Fruit fly (Drosophila melanogaster) whole organism, larva: ENCODE measurements around the gene Srp68.

Source experiments
- noc ChIP-seq: fragments of 200-800 bp; sonication (Bioruptor generic); optimal IDR thresholded peaks from 3 replicates; lab custom pipeline; 2019; ENCODE audit warnings: missing biosample characterization, mild to moderate bottlenecking, missing genetic modification characterization, moderate library complexity

Gene Srp68

dm6 chr3L:8996899-8997685 is 22.2 kb downstream of the Srp68 start:
- no peak for TF ChIP-seq noc (tag; lab: Kevin White, UChicago)

dm6 chr3L:8997686-8998239 is 22.9 kb downstream of the Srp68 start, which contains the start of the genes smg and CG5087:
TSS of gene smg (minus strand) at chr3L:8997989.
TSS of gene CG5087 (plus strand) at chr3L:8998184.
- peak; percentile 31 for TF ChIP-seq noc (tag; lab: Kevin White, UChicago)

- no peak for TF ChIP-seq noc (tag; lab: Kevin White, UChicago)
These were observed 27.7 kb downstream of the Srp68 start for dm6 chr3L:9002527-9002926.

dm6 chr3L:9003369-9003768 is 28.5 kb downstream of the Srp68 start:
- TF ChIP-seq noc (tag; lab: Kevin White, UChicago) = no peak

dm6 chr3L:9004788-9005246 is 30.0 kb downstream of the Srp68 start, which contains the start of gene Doc3:
TSS of gene Doc3 (plus strand) at chr3L:9005196.
- no peak for TF ChIP-seq noc (tag; lab: Kevin White, UChicago)

- no peak for TF ChIP-seq noc (tag; lab: Kevin White, UChicago)
These were observed 34.9 kb downstream of the Srp68 start, which contains the start of gene CG5194 for dm6 chr3L:9009738-9010137. TSS of gene CG5194 (minus strand) at chr3L:9009838.

- TF ChIP-seq noc (tag; lab: Kevin White, UChicago) = no peak
These were observed 36.9 kb downstream of the Srp68 start for dm6 chr3L:9011485-9012389.

- no peak for TF ChIP-seq noc (tag; lab: Kevin White, UChicago)
These were observed 38.9 kb downstream of the Srp68 start for dm6 chr3L:9013745-9014144.

dm6 chr3L:9017414-9017813 is 42.6 kb downstream of the Srp68 start:
- TF ChIP-seq noc (tag; lab: Kevin White, UChicago) = no peak

- no peak for TF ChIP-seq noc (tag; lab: Kevin White, UChicago)
These were observed 44.4 kb downstream of the Srp68 start, which contains the start of gene Doc2 for dm6 chr3L:9019196-9019662. TSS of gene Doc2 (minus strand) at chr3L:9019246.

- TF ChIP-seq noc (tag; lab: Kevin White, UChicago) = peak; percentile 57
These were observed 45.9 kb downstream of the Srp68 start for dm6 chr3L:9020436-9021370.

dm6 chr3L:9023627-9024026 is 48.8 kb downstream of the Srp68 start:
- TF ChIP-seq noc (tag; lab: Kevin White, UChicago) = peak; percentile 78

- no peak for TF ChIP-seq noc (tag; lab: Kevin White, UChicago)
These were observed 49.9 kb downstream of the Srp68 start for dm6 chr3L:9024741-9025140.

- peak; percentile 36 for TF ChIP-seq noc (tag; lab: Kevin White, UChicago)
These were observed 50.3 kb downstream of the Srp68 start for dm6 chr3L:9025178-9025577.
